Fruit fly (Drosophila melanogaster) whole organism, wandering third instar larva: ENCODE measurements around the gene sick.

Experiments
- CG9705 ChIP-seq: fragments of 200-800 bp; sonication (Bioruptor generic); optimal IDR thresholded peaks from 2 replicates; lab custom pipeline; 2018; ENCODE audit warnings: missing biosample characterization, mild to moderate bottlenecking, missing genetic modification characterization
- Hr78 ChIP-seq: fragments of >200 bp; optimal IDR thresholded peaks from 2 replicates; lab custom pipeline; 2017; ENCODE audit warnings: missing biosample characterization, missing genetic modification characterization
- N ChIP-seq: fragments of >200 bp; optimal IDR thresholded peaks from 2 replicates; lab custom pipeline; 2018; ENCODE audit warnings: missing biosample characterization, missing external identifiers, missing genetic modification characterization
- OdsH ChIP-seq: fragments of 200-800 bp; sonication (Bioruptor generic); optimal IDR thresholded peaks from 2 replicates; lab custom pipeline; 2016; ENCODE audit warnings: missing biosample characterization, mild to moderate bottlenecking, missing genetic modification characterization
- dl ChIP-seq, 2 experiments: fragments of 175-275, 200-275 bp in 1 of 2; fragments of 200-275 bp in 1 of 2; sonication (Bioruptor generic); optimal IDR thresholded peaks; lab custom pipeline; 2018; ENCODE audit warnings: mild to moderate bottlenecking in 2 of 2, missing biosample characterization in 2 of 2, missing genetic modification characterization in 2 of 2, moderate library complexity in 2 of 2; ENCODE audit not compliant: partially characterized antibody in 2 of 2, insufficient read depth in 1 of 2
- pan ChIP-seq: fragments of >200 bp; optimal IDR thresholded peaks from 2 replicates; lab custom pipeline; 2017
- rgr ChIP-seq: fragments of 200-800 bp; sonication (Bioruptor generic); optimal IDR thresholded peaks from 3 replicates; lab custom pipeline; 2016; ENCODE audit warnings: missing biosample characterization, mild to moderate bottlenecking, missing genetic modification characterization

dm6 chr2L:19869463-19869862 lies 73.3 kb downstream of the sick start:
- TF ChIP-seq N (GFP tag; lab: Kevin White, UChicago) (no peak), OdsH (GFP tag; lab: Kevin White, UChicago) (no peak), CG9705 (GFP tag; lab: Kevin White, UChicago) (no peak), pan (lab: Kevin White, UChicago) (no peak), Hr78 (GFP tag; lab: Kevin White, UChicago) (no peak), rgr (GFP tag; lab: Kevin White, UChicago) (no peak), dl (GFP tag; optimal IDR thresholded peaks at IDR 0.05; lab: Kevin White, UChicago; ENCODE audit: insufficient read depth in 1 of 2, partially characterized antibody in 2 of 2) (no peak)
